Fruit fly (Drosophila melanogaster) whole organism, adult: Measurements from ENCODE around the gene Nse4.

Experiments used
- CG11617 ChIP-seq: fragments of 200-800 bp; sonication (Bioruptor generic); optimal IDR thresholded peaks from 2 replicates; lab custom pipeline; 2017; ENCODE audit warnings: mild to moderate bottlenecking, missing biosample characterization, missing genetic modification reagents, missing genetic modification characterization
- CG12768 ChIP-seq: fragments of 200-800 bp; sonication (Bioruptor generic); optimal IDR thresholded peaks from 2 replicates; lab custom pipeline; 2017; ENCODE audit warnings: missing biosample characterization, missing genetic modification characterization, mild to moderate bottlenecking, moderate library complexity, missing genetic modification reagents
- CG14711 ChIP-seq: fragments of 200-800 bp; sonication (Bioruptor generic); optimal IDR thresholded peaks from 2 replicates; lab custom pipeline; 2018; ENCODE audit warnings: missing biosample characterization, mild to moderate bottlenecking, missing genetic modification characterization, moderate library complexity
- CG1620 ChIP-seq: fragments of 200-800 bp; sonication (Bioruptor generic); optimal IDR thresholded peaks from 2 replicates; lab custom pipeline; 2016; ENCODE audit warnings: missing biosample characterization, missing genetic modification characterization
- CG33017 ChIP-seq: fragments of 200-800 bp; sonication (Bioruptor generic); optimal IDR thresholded peaks from 2 replicates; lab custom pipeline; 2018; ENCODE audit warnings: missing biosample characterization, mild to moderate bottlenecking, missing genetic modification characterization, moderate library complexity
- CG5204 ChIP-seq: fragments of 200-800 bp; sonication (Bioruptor generic); optimal IDR thresholded peaks from 2 replicates; lab custom pipeline; 2016; ENCODE audit warnings: missing biosample characterization, missing genetic modification characterization
- CG7045 ChIP-seq: fragments of 200-800 bp; sonication (Bioruptor generic); optimal IDR thresholded peaks from 2 replicates; lab custom pipeline; 2017; ENCODE audit warnings: missing biosample characterization, mild to moderate bottlenecking, missing genetic modification characterization
- CG7101 ChIP-seq: fragments of 200-800 bp; sonication (Bioruptor generic); optimal IDR thresholded peaks from 2 replicates; lab custom pipeline; 2018; ENCODE audit warnings: missing biosample characterization, mild to moderate bottlenecking, missing genetic modification characterization, moderate library complexity
- Clk ChIP-seq: fragments of 200-800 bp; sonication (Bioruptor generic); optimal IDR thresholded peaks from 2 replicates; lab custom pipeline; 2017; ENCODE audit warnings: missing biosample characterization, missing genetic modification characterization
- Crg-1 ChIP-seq: fragments of 200-800 bp; sonication (Bioruptor generic); optimal IDR thresholded peaks from 2 replicates; lab custom pipeline; 2016; ENCODE audit warnings: missing biosample characterization, missing genetic modification characterization
- Hr96 ChIP-seq: fragments of 200-800 bp; sonication (Bioruptor generic); optimal IDR thresholded peaks from 2 replicates; lab custom pipeline; 2016; ENCODE audit warnings: missing biosample characterization, missing genetic modification characterization
- Mnt ChIP-seq: fragments of 200-800 bp; sonication (Bioruptor generic); optimal IDR thresholded peaks from 2 replicates; lab custom pipeline; 2016; ENCODE audit warnings: missing biosample characterization, mild to moderate bottlenecking, missing genetic modification characterization
- bab1 ChIP-seq: fragments of 200-800 bp; sonication (Bioruptor generic); optimal IDR thresholded peaks from 3 replicates; lab custom pipeline; 2019; ENCODE audit warnings: missing biosample characterization, mild to moderate bottlenecking, missing genetic modification characterization, moderate library complexity
- cic ChIP-seq: fragments of 200-800 bp; sonication (Bioruptor generic); optimal IDR thresholded peaks from 2 replicates; lab custom pipeline; 2017; ENCODE audit warnings: missing biosample characterization, mild to moderate bottlenecking, missing genetic modification characterization, moderate library complexity
- cnc ChIP-seq, 2 experiments: fragments of >200 bp; optimal IDR thresholded peaks; 2 replicates each; lab custom pipeline; 2017
- kay ChIP-seq: fragments of 200-800 bp; sonication (Bioruptor generic); peaks from one replicate; lab custom pipeline; 2016; ENCODE audit warnings: missing biosample characterization, missing genetic modification characterization, borderline replicate concordance
- ovo ChIP-seq: fragments of 200-800 bp; sonication (Bioruptor generic); optimal IDR thresholded peaks from 2 replicates; lab custom pipeline; 2016; ENCODE audit warnings: missing biosample characterization, missing genetic modification characterization
- pad ChIP-seq: fragments of 200-800 bp; sonication (Bioruptor generic); optimal IDR thresholded peaks from 3 replicates; lab custom pipeline; 2017; ENCODE audit warnings: missing biosample characterization, missing genetic modification characterization, mild to moderate bottlenecking, moderate library complexity, missing genetic modification reagents
- tj ChIP-seq: fragments of 200-800 bp; sonication (Bioruptor generic); optimal IDR thresholded peaks from 3 replicates; lab custom pipeline; 2017; ENCODE audit warnings: missing biosample characterization, mild to moderate bottlenecking, missing genetic modification characterization, moderate library complexity
- toe ChIP-seq: fragments of 200-800 bp; sonication (Bioruptor generic); optimal IDR thresholded peaks from 2 replicates; lab custom pipeline; 2016; ENCODE audit warnings: missing biosample characterization, missing genetic modification characterization

Nse4 gene

DNA sequence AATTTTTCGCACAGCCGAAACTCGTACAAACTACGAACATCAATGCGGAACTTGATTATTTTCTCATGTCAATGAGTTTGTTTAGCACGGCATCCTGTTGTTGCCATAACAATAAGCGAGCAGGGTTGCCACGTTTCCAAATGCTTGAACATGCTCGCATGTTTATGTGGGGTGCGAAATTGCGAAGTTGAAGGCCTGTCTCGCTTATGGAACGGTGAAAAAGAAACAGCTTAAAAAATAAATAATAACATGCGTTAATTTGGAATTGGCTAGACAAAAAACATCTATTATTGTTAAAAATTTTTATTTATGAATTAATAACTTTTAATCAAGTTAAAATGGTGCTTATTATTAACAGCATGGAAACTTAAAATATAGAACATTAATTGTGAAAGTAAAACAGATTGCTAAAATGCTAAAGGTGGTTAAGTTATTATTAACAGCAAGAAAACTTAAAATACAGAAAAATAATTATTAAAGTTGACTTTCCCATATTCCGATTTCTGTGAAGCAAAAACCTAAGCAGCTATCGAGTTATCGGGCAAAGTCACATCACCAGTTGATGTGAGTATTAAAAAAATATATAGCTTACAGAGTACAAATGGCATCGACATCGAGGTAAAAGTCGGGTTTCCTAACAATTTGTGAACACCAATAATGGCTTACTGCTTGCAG lies 8.3 kb upstream of the Nse4 start, which contains the start of the genes Bug22 and TfIIB:
Gene Bug22 (minus strand): TSS at position 117 of the 675 bp plus-strand sequence.
Gene TfIIB (plus strand): TSS at position 537 of the 675 bp plus-strand sequence.
- TF ChIP-seq bab1 (peak; percentile 2), CG5204 (GFP tag; lab: Kevin White, UChicago) (no peak), Clk (GFP tag; lab: Kevin White, UChicago) (peak; percentile 24), Mnt (GFP tag; lab: Kevin White, UChicago) (peak; percentile 86), CG7101 (peak; percentile 75), tj (GFP tag; lab: Kevin White, UChicago) (peak; percentile 40), kay (no peak), CG33017 (tag; lab: Kevin White, UChicago) (peak; percentile 53), CG7045 (GFP tag; lab: Kevin White, UChicago) (peak; percentile 66), CG12768 (peak; percentile 64), Crg-1 (GFP tag; lab: Kevin White, UChicago) (peak; percentile 50), Hr96 (GFP tag; lab: Kevin White, UChicago) (no peak), pad (GFP tag; lab: Kevin White, UChicago) (peak; percentile 42), ovo (GFP tag; lab: Kevin White, UChicago) (peak; percentile 30), toe (GFP tag; lab: Kevin White, UChicago) (no peak), CG14711 (peak; percentile 93), cnc (optimal IDR thresholded peaks at IDR 0.05; lab: Kevin White, UChicago) (no peak), CG1620 (GFP tag; lab: Kevin White, UChicago) (peak; percentile 63), cic (GFP tag; lab: Kevin White, UChicago) (no peak), CG11617 (GFP tag; lab: Kevin White, UChicago) (peak; percentile 83)

DNA sequence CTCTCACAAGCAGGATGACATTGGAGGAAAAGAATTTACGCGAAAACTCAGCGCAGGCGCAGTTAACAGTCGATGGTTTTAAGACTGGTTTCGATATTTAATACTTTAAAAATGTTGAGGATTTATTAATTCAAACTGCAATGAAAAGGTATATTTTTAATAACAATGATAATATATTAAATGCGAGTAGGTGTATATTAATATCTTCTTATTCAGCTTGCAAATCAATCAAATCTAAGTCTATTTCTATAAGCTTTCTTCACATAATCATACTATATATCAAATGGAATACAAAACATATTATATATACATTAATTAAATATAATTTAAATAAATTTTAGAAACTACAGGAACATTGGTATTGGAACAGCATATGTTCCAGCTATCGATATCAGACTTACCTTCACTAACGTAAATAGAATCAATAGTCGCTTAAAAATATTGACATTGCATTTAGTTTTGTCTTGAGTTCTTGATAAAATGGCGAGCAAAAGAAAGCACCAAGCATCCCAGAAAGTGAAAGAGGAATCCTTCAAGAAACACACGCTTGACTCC lies 3.6 kb upstream of the Nse4 start, which contains the start of the genes TBC1D16 and holn1:
Gene TBC1D16 (minus strand): TSS at position 51 of the 555 bp plus-strand sequence.
Gene holn1 (plus strand): TSS at position 390 of the 555 bp plus-strand sequence.
- TF ChIP-seq ovo (GFP tag; lab: Kevin White, UChicago) (no peak), CG1620 (GFP tag; lab: Kevin White, UChicago) (no peak), Clk (GFP tag; lab: Kevin White, UChicago) (no peak), CG14711 (peak; percentile 21), CG7101 (peak; percentile 35), tj (GFP tag; lab: Kevin White, UChicago) (no peak), CG5204 (GFP tag; lab: Kevin White, UChicago) (no peak), CG12768 (no peak), CG33017 (tag; lab: Kevin White, UChicago) (no peak)

DNA sequence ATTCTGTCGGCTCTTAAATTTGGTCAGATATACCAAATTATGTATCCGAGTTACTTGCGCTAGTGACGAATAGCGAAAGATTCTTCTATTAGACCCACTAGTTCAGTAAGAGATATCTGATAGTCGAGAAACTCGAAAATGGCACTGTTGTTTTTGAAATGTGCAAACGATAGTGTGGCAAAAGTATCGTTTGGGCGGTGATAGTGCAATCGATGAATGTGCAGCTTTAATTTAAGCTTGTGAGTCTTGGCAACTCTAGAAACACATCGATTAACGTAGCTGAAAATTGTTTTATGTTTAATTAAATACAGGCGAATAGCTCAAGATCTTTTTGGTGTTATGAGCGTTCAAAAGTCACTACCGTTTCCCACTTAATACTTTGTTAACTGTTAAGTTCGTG lies 1.9 kb upstream of the Nse4 start, which contains the start of gene STUB1:
Gene STUB1 (plus strand): TSS at position 232 of the 400 bp plus-strand sequence.
- TF ChIP-seq Hr96 (GFP tag; lab: Kevin White, UChicago) (no peak), CG14711 (peak; percentile 95), Mnt (GFP tag; lab: Kevin White, UChicago) (no peak), CG1620 (GFP tag; lab: Kevin White, UChicago) (no peak), cic (GFP tag; lab: Kevin White, UChicago) (no peak), ovo (GFP tag; lab: Kevin White, UChicago) (no peak), toe (GFP tag; lab: Kevin White, UChicago) (no peak), CG7045 (GFP tag; lab: Kevin White, UChicago) (no peak), pad (GFP tag; lab: Kevin White, UChicago) (no peak), bab1 (peak; percentile 71), CG11617 (GFP tag; lab: Kevin White, UChicago) (no peak)

DNA sequence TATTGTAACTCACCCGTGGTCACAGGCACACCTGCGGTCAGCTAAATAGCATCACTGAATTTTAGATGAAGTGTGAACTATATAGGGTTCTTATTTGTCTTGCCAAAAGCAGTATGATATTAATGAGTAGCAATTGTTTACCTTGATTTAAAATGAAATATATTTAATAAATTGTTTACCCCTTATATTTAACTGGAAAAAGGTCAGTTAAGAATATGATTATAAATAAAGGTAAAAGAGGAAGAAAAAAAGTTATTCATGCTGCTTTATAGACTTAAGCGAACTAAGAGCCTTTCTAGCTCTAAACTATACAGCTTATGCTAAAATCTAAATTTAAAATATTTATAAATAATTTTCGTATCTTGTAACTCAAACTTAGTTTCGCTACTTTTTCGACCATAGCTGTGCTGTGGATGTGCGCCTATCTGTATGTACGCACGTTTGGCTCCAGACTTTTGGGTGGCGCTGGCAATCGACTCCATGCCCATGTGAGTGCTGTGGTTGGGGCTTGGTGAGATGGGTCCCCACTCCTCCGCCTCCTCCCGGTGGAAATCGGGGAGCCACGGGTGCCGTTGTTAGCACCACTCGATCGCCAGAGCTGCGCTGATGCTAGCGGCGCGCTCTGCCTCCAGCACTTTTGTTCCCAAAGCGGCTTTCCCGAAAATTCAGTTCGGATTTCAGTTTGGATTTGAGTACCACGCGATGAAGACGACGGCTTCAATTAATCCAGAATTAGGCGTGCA lies 3.0 kb downstream of the Nse4 start, which contains the start of gene loh:
Gene loh (plus strand): TSS at position 487 of the 743 bp plus-strand sequence.
- TF ChIP-seq ovo (GFP tag; lab: Kevin White, UChicago) (no peak), bab1 (no peak), Crg-1 (GFP tag; lab: Kevin White, UChicago) (no peak), CG1620 (GFP tag; lab: Kevin White, UChicago) (no peak), CG7101 (no peak), CG5204 (GFP tag; lab: Kevin White, UChicago) (no peak), CG11617 (GFP tag; lab: Kevin White, UChicago) (no peak), CG7045 (GFP tag; lab: Kevin White, UChicago) (no peak), cic (GFP tag; lab: Kevin White, UChicago) (no peak), CG12768 (no peak)

DNA sequence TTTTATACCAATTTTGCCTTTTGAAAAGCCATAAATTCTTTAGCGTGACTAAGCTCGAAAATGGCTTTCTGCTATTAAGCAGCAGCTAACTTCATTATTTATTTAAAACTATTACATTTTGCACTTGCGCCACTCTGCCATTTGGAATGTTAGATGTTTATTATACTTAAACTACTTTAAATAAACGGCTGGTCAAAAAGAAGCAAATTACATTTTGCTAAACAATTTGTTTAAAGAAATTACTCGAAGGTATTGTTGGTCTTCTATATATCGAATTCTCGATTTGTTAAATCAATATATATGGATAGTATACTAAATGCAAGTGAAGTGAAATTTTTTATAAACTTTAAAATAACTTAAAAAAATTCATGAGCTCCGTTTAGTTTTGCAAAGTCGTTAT lies 13.1 kb downstream of the Nse4 start, which contains the start of gene ppk10:
Gene ppk10 (minus strand): TSS at position 101 of the 400 bp plus-strand sequence.
- no peak for TF ChIP-seq CG33017 (tag; lab: Kevin White, UChicago)
- no peak for TF ChIP-seq cnc (optimal IDR thresholded peaks at IDR 0.05; lab: Kevin White, UChicago)
- TF ChIP-seq CG7101, result no peak
- TF ChIP-seq tj (GFP tag; lab: Kevin White, UChicago), result no peak
- no peak for TF ChIP-seq kay
- no peak for TF ChIP-seq CG5204 (GFP tag; lab: Kevin White, UChicago)
- no peak for TF ChIP-seq CG12768
- no peak for TF ChIP-seq CG1620 (GFP tag; lab: Kevin White, UChicago)
- no peak for TF ChIP-seq ovo (GFP tag; lab: Kevin White, UChicago)
- no peak for TF ChIP-seq Hr96 (GFP tag; lab: Kevin White, UChicago)
- no peak for TF ChIP-seq CG14711
- no peak for TF ChIP-seq toe (GFP tag; lab: Kevin White, UChicago)
- no peak for TF ChIP-seq Crg-1 (GFP tag; lab: Kevin White, UChicago)
- no peak for TF ChIP-seq bab1
- TF ChIP-seq pad (GFP tag; lab: Kevin White, UChicago), result no peak
- TF ChIP-seq Mnt (GFP tag; lab: Kevin White, UChicago), result no peak
- TF ChIP-seq cic (GFP tag; lab: Kevin White, UChicago), result no peak
